Worm (Caenorhabditis elegans) whole organism, young adult: ENCODE data around the gene F44E2.7.
"Not testable (repeated sequence)": the region's sequence is repeated elsewhere in the genome, so short reads cannot be mapped to it uniquely, and the experiment has no call there.

ENCODE experiments used
- F37B4.10 ChIP-seq: fragments of 200-800 bp; sonication (Bioruptor generic); IDR thresholded peaks from 2 replicates; pipeline ENCODE4 v1.3.6; 2022; ENCODE audit warnings: missing genetic modification characterization, missing compliant biosample characterization
- K12H6.12 ChIP-seq: fragments of 200-800 bp; sonication (Bioruptor generic); optimal IDR thresholded peaks from 2 replicates; lab custom pipeline; 2018; ENCODE audit warnings: mild to moderate bottlenecking, missing genetic modification characterization, missing compliant biosample characterization
- cebp-1 ChIP-seq, 2 experiments: fragments of 200-800 bp in 1 of 2; sonication (Bioruptor generic) in 1 of 2; sonication (generic microtip) in 1 of 2; IDR thresholded peaks in 1 of 2; optimal IDR thresholded peaks in 1 of 2; 2 replicates each; pipeline versions ENCODE4 v1.3.6 to Lab custom; 2017 to 2022; ENCODE audit warnings: missing compliant biosample characterization in 2 of 2, missing genetic modification characterization in 2 of 2, mild to moderate bottlenecking in 1 of 2, missing genetic modification reagents in 1 of 2, moderate library complexity in 1 of 2
- dox-1 ChIP-seq: fragments of 200-800 bp; sonication (Bioruptor generic); IDR thresholded peaks from 2 replicates; pipeline ENCODE4 v1.3.6; 2022; ENCODE audit warnings: missing genetic modification reagents, missing genetic modification characterization, missing compliant biosample characterization
- lsl-1 ChIP-seq: fragments of 200-800 bp; sonication (Bioruptor generic); optimal IDR thresholded peaks from 2 replicates; lab custom pipeline; 2018; ENCODE audit warnings: mild to moderate bottlenecking, missing genetic modification characterization, moderate library complexity, missing compliant biosample characterization
- nfya-1 ChIP-seq: sonication (generic microtip); optimal IDR thresholded peaks from 2 replicates; lab custom pipeline; 2017; ENCODE audit warnings: antibody characterized with exemption, missing compliant biosample characterization, missing genetic modification characterization, borderline replicate concordance; ENCODE audit not compliant: insufficient read depth
- nhr-27 ChIP-seq: fragments of 200-800 bp; sonication (Bioruptor generic); optimal IDR thresholded peaks from 2 replicates; lab custom pipeline; 2018; ENCODE audit warnings: mild to moderate bottlenecking, missing genetic modification characterization, moderate library complexity, missing compliant biosample characterization
- nhr-90 ChIP-seq: sonication (generic microtip); optimal IDR thresholded peaks from 2 replicates; lab custom pipeline; 2016; ENCODE audit warnings: missing genotype, mild to moderate bottlenecking, missing genetic modification characterization, missing compliant biosample characterization

DNA sequence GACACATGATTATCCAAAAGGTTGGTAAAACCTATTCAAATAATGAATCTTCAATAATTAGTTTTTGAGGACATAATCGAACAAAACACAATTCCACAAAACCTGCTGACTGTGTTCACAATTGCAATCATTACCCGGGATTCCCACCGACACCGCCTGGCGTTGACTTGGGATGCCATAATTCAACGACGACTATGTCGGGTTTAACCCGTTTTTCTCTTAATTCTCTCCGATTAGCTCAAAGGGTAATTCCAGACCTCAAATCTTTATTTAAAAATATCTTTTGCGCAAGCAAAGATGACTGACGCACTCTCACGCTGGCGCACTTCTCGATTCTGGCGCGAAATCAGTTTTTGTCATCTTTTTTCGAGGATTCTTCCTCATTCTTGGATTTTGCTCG lies 4.1 kb upstream of the F44E2.7 start:
- not testable (repeated sequence) for TF ChIP-seq K12H6.12 (tag; lab: Kevin White, UChicago); nhr-90 (tag; lab: Kevin White, UChicago); nfya-1; lsl-1 (GFP tag; lab: Kevin White, UChicago); nhr-27 (tag; lab: Kevin White, UChicago); cebp-1 (GFP tag; IDR thresholded peaks at IDR 0.05; lab: Robert Waterston, UW); cebp-1 (tag; optimal IDR thresholded peaks at IDR 0.05; lab: Kevin White, UChicago); F37B4.10 (GFP tag; lab: Robert Waterston, UW); dox-1 (GFP tag; lab: Robert Waterston, UW)
